Worm (Caenorhabditis elegans): Measurements from ENCODE around the gene ZK813.5.

ce11 chrX:3443526-3443925 is 7.5 kb downstream of the ZK813.5 start, which contains the start of gene ZK813.2:
- TF ChIP-seq cog-1 (tag; optimal IDR thresholded peaks at IDR 0.05), result no peak
- TF ChIP-seq T22C8.4 (GFP tag; IDR thresholded peaks at IDR 0.05), result no peak
- no peak for TF ChIP-seq ref-1 (GFP tag; conservative IDR thresholded peaks at IDR 0.05)
- TF ChIP-seq flt-1 (GFP tag; IDR thresholded peaks at IDR 0.05), result no peak
- no peak for TF ChIP-seq ztf-23 (GFP tag; IDR thresholded peaks at IDR 0.05)
- TF ChIP-seq ztf-29 (GFP tag; IDR thresholded peaks at IDR 0.05), result no peak
- no peak for TF ChIP-seq klf-2 (GFP tag; conservative IDR thresholded peaks at IDR 0.05)

Measured in whole organism, midembryonic.